Worm (Caenorhabditis elegans): ENCODE measurements around the gene lonp-2.

- TF ChIP-seq snpc-4 (tag; optimal IDR thresholded peaks at IDR 0.05) (no peak), lin-13 (tag; optimal IDR thresholded peaks at IDR 0.05) (no peak)
Measured at ce11 chrIII:12092595-12092994, 15.0 kb upstream of the lonp-2 start.

All from whole organism, mixed stage, embryonic.